Worm (Caenorhabditis elegans) whole organism, L2 larva: ENCODE results near the gene plpr-1.

ENCODE experiments used
- F13H6.1 ChIP-seq: sonication (generic microtip); optimal IDR thresholded peaks from 2 replicates; lab custom pipeline; 2016; ENCODE audit warnings: missing genetic modification characterization, missing compliant biosample characterization
- ceh-82 ChIP-seq: fragments of 150-350 bp; optimal IDR thresholded peaks from 2 replicates; lab custom pipeline; 2014; ENCODE audit warnings: missing biosample characterization, missing genetic modification characterization
- elt-3 ChIP-seq: sonication (generic microtip); optimal IDR thresholded peaks from 2 replicates; lab custom pipeline; 2017; ENCODE audit warnings: missing biosample characterization, missing genetic modification characterization
- lin-13 ChIP-seq: fragments of 150-350 bp; optimal IDR thresholded peaks from 2 replicates; lab custom pipeline; 2014; ENCODE audit warnings: missing biosample characterization, missing genetic modification reagents, missing genetic modification characterization
- nhr-11 ChIP-seq: fragments of 150-350 bp; optimal IDR thresholded peaks from 2 replicates; lab custom pipeline; 2014; ENCODE audit warnings: missing biosample characterization, missing genetic modification characterization
- nhr-12 ChIP-seq: fragments of 150-350 bp; optimal IDR thresholded peaks from 2 replicates; lab custom pipeline; 2014; ENCODE audit warnings: missing biosample characterization, missing genetic modification characterization
- nhr-23 ChIP-seq: fragments of 150-350 bp; optimal IDR thresholded peaks from 2 replicates; lab custom pipeline; 2014; ENCODE audit warnings: missing biosample characterization, missing genetic modification reagents, missing genetic modification characterization
- unc-39 ChIP-seq: fragments of 150-350 bp; optimal IDR thresholded peaks from 2 replicates; lab custom pipeline; 2014; ENCODE audit warnings: missing biosample characterization, missing genetic modification characterization

DNA sequence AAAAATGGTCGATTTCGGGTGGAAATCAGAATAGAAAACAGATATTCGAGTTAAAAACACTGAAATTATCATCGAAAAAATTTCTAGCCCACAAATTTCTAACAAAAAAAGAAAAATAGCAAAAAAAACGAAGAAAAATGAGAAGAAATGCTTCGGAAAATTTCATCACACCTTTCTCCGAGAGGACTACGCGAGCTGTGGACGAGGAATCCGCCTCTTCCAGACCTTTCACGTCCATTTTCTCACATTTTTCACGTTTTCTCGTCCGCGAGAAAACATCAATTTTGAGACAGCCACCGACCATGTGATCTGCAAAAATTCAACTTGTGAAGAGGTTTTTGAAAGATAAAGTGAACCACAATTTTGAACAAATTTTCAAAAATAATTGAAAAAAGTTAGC lies 45.7 kb upstream of the plpr-1 start:
- no peak for TF ChIP-seq ceh-82 (tag; lab: Kevin White, UChicago)
- no peak for TF ChIP-seq elt-3 (tag; lab: Kevin White, UChicago)
- TF ChIP-seq lin-13: no peak
- TF ChIP-seq nhr-11 (tag; lab: Kevin White, UChicago): no peak
- TF ChIP-seq unc-39 (tag; lab: Kevin White, UChicago): no peak
- TF ChIP-seq F13H6.1 (tag; lab: Kevin White, UChicago): no peak
- no peak for TF ChIP-seq nhr-12 (tag; lab: Kevin White, UChicago)
- no peak for TF ChIP-seq nhr-23 (tag; lab: Kevin White, UChicago)
